Fruit fly (Drosophila melanogaster) whole organism, prepupa: Measurements from ENCODE around the gene CG12035.

Source experiments
- CG10631 ChIP-seq: fragments of 200-800 bp; sonication (Bioruptor generic); optimal IDR thresholded peaks from 2 replicates; lab custom pipeline; 2016; ENCODE audit warnings: missing biosample characterization, missing genetic modification characterization
- CG11902 ChIP-seq: fragments of 200-800 bp; sonication (Bioruptor generic); optimal IDR thresholded peaks from 3 replicates; lab custom pipeline; 2016; ENCODE audit warnings: missing biosample characterization, missing genetic modification characterization
- Hr39 ChIP-seq: fragments of 200-800 bp; sonication (Bioruptor generic); optimal IDR thresholded peaks from 2 replicates; lab custom pipeline; 2016; ENCODE audit warnings: missing biosample characterization, missing genetic modification characterization
- Lpt ChIP-seq: fragments of 200-800 bp; sonication (Bioruptor generic); optimal IDR thresholded peaks from 3 replicates; lab custom pipeline; 2016; ENCODE audit warnings: missing biosample characterization, missing genetic modification characterization
- Sox102F ChIP-seq: fragments of 200-800 bp; sonication (Bioruptor generic); optimal IDR thresholded peaks from 2 replicates; lab custom pipeline; 2016; ENCODE audit warnings: missing biosample characterization, mild to moderate bottlenecking, missing genetic modification characterization

DNA sequence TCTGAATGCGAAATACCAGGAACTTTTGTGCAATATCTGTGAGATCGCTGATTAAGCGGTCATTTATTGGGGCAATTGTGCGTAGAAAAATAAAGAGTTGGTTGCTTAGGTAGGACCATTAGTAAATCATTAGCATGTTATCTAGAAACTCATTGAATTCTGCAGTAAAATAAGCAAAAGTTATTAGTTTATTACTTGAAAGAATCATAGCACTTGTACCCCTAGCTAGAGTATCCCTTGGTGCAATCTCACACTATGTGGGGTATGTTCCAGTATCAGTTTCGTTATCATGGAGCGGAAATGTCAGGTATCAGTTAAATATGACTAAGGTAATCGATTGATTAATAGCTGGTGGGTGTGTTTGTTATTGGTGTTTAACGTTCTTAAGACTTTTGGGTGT lies 21.2 kb downstream of the CG12035 start:
- TF ChIP-seq CG10631 (GFP tag; lab: Kevin White, UChicago) = no peak
- no peak for TF ChIP-seq Lpt (GFP tag; lab: Kevin White, UChicago)
- no peak for TF ChIP-seq Sox102F
- no peak for TF ChIP-seq Hr39 (GFP tag; lab: Kevin White, UChicago)
- TF ChIP-seq CG11902 (GFP tag; lab: Kevin White, UChicago) = no peak
